Worm (Caenorhabditis elegans): ENCODE data around the gene K08D10.11.

DNA sequence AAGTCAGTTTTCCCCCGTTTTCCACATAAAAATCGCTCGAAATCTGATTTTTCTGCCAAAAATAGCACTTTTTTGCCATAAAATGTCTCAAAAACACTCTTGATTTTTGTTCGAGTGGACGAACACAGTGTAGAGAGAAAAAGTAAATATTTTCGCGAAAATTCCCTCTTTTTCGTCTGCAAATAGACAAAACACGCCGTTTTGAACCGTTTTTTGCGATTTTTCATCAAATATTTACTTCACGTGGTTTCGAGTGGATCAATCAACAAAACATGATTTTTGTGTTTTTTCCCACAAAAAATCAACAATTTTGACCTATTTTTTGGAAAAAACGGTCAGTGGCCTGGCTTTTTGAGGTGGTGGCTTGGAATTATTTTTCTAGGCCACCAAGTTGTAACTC lies 23.1 kb upstream of the K08D10.11 start:
- TF ChIP-seq ama-1 (optimal IDR thresholded peaks at IDR 0.05), result no peak
- TF ChIP-seq hnd-1 (tag; optimal IDR thresholded peaks at IDR 0.05), result no peak
- TF ChIP-seq pes-1 (GFP tag; IDR thresholded peaks at IDR 0.05), result no peak
- no peak for TF ChIP-seq tbx-37 (GFP tag; conservative IDR thresholded peaks at IDR 0.05)
- no peak for TF ChIP-seq ceh-36 (tag; optimal IDR thresholded peaks at IDR 0.05)
- no peak for TF ChIP-seq hmbx-1 (tag; optimal IDR thresholded peaks at IDR 0.05)
- TF ChIP-seq hmg-4 (GFP tag; optimal IDR thresholded peaks at IDR 0.05), result no peak
- TF ChIP-seq aly-1 (tag; optimal IDR thresholded peaks at IDR 0.05), result no peak
- no peak for TF ChIP-seq tra-4 (tag; optimal IDR thresholded peaks at IDR 0.05)
- TF ChIP-seq flt-1 (GFP tag; IDR thresholded peaks at IDR 0.05), result no peak
- TF ChIP-seq tbx-11 (GFP tag; IDR thresholded peaks at IDR 0.05), result no peak
- no peak for TF ChIP-seq ceh-13 (GFP tag; optimal IDR thresholded peaks at IDR 0.05)
- TF ChIP-seq sea-1 (GFP tag; conservative IDR thresholded peaks at IDR 0.05), result no peak
- TF ChIP-seq F13C5.2 (tag; optimal IDR thresholded peaks at IDR 0.05), result no peak
